Fruit fly (Drosophila melanogaster): Measurements from ENCODE around the gene SclB.

dm6 chr2L:16884702-16885101 lies 46.9 kb downstream of the SclB start:
- TF ChIP-seq CG8301 (tag; optimal IDR thresholded peaks at IDR 0.05) (no peak), CG10348 (GFP tag; IDR thresholded peaks at IDR 0.05) (no peak), CG15710 (tag; optimal IDR thresholded peaks at IDR 0.05) (no peak), CG13204 (GFP tag; optimal IDR thresholded peaks at IDR 0.05) (no peak), CG4496 (GFP tag; IDR thresholded peaks at IDR 0.05) (no peak), Pif1B (GFP tag; optimal IDR thresholded peaks at IDR 0.05) (no peak), CG9948 (tag; optimal IDR thresholded peaks at IDR 0.05) (no peak), CG8159 (tag; optimal IDR thresholded peaks at IDR 0.05) (no peak), gl (tag; optimal IDR thresholded peaks at IDR 0.05) (no peak), rn (GFP tag; IDR thresholded peaks at IDR 0.05) (no peak), Pif1A (GFP tag; optimal IDR thresholded peaks at IDR 0.05) (no peak)
